Fruit fly (Drosophila melanogaster) whole organism, embryonic: Measurements from ENCODE around the gene mRpL10.

Source experiments
- B-H2 ChIP-seq: fragments of 200-800 bp; sonication (Bioruptor generic); optimal IDR thresholded peaks from 2 replicates; lab custom pipeline; 2018; ENCODE audit warnings: missing biosample characterization, mild to moderate bottlenecking, missing genetic modification characterization
- Blimp-1 ChIP-seq: fragments of 200-800 bp; sonication (Bioruptor generic); optimal IDR thresholded peaks from 3 replicates; lab custom pipeline; 2018; ENCODE audit warnings: missing biosample characterization, missing genetic modification characterization, mild to moderate bottlenecking, moderate library complexity, missing genetic modification reagents
- C15 ChIP-seq: fragments of 200-800 bp; sonication (Bioruptor generic); IDR thresholded peaks from 3 replicates; pipeline ENCODE4 v1.3.6; 2022; ENCODE audit warnings: missing biosample characterization, missing genetic modification characterization
- CG10366 ChIP-seq: fragments of 200-800 bp; sonication (Bioruptor generic); IDR thresholded peaks from 2 replicates; pipeline ENCODE4 v1.3.6; 2022; ENCODE audit warnings: missing biosample characterization, missing genetic modification characterization
- CG10431 ChIP-seq: fragments of 200-800 bp; sonication (Bioruptor generic); optimal IDR thresholded peaks from 3 replicates; lab custom pipeline; 2018; ENCODE audit warnings: missing biosample characterization, mild to moderate bottlenecking, missing genetic modification characterization
- CG10462 ChIP-seq: fragments of 200-800 bp; sonication (Bioruptor generic); optimal IDR thresholded peaks from 2 replicates; lab custom pipeline; 2016; ENCODE audit warnings: missing biosample characterization, missing genetic modification characterization
- CG11696 ChIP-seq: fragments of 200-800 bp; sonication (Bioruptor generic); IDR thresholded peaks from 2 replicates; pipeline ENCODE4 v1.3.6; 2022; ENCODE audit warnings: missing biosample characterization, missing genetic modification characterization
- CG12071 ChIP-seq: fragments of 200-800 bp; sonication (Bioruptor generic); optimal IDR thresholded peaks from 3 replicates; lab custom pipeline; 2018; ENCODE audit warnings: missing biosample characterization, mild to moderate bottlenecking, missing genetic modification characterization
- CG12299 ChIP-seq: fragments of 200-800 bp; sonication (Bioruptor generic); optimal IDR thresholded peaks from 2 replicates; lab custom pipeline; 2018; ENCODE audit warnings: missing biosample characterization, mild to moderate bottlenecking, missing genetic modification characterization
- CG13123 ChIP-seq: fragments of 200-800 bp; sonication (Bioruptor generic); optimal IDR thresholded peaks from 2 replicates; lab custom pipeline; 2016; ENCODE audit warnings: missing biosample characterization, missing genetic modification characterization
- CG13624 ChIP-seq: fragments of 200-800 bp; sonication (Bioruptor generic); optimal IDR thresholded peaks from 2 replicates; lab custom pipeline; 2016; ENCODE audit warnings: missing biosample characterization, missing genetic modification characterization
- CG14667 ChIP-seq: fragments of 200-800 bp; sonication (Bioruptor generic); IDR thresholded peaks from 2 replicates; pipeline ENCODE4 v1.3.6; 2022; ENCODE audit warnings: missing biosample characterization, missing genetic modification characterization
- CG14965 ChIP-seq: fragments of 200-800 bp; sonication (Bioruptor generic); optimal IDR thresholded peaks from 2 replicates; lab custom pipeline; 2016; ENCODE audit warnings: missing biosample characterization, missing genetic modification characterization, borderline replicate concordance
- CG15269 ChIP-seq: fragments of 200-800 bp; sonication (Bioruptor generic); optimal IDR thresholded peaks from 2 replicates; lab custom pipeline; 2018; ENCODE audit warnings: missing biosample characterization, mild to moderate bottlenecking, missing genetic modification characterization, moderate library complexity
- CG15696 ChIP-seq: fragments of 200-800 bp; sonication (Bioruptor generic); optimal IDR thresholded peaks from 2 replicates; lab custom pipeline; 2019; ENCODE audit warnings: missing biosample characterization, mild to moderate bottlenecking, missing genetic modification characterization, moderate library complexity
- CG16863 ChIP-seq: fragments of 200-800 bp; sonication (Bioruptor generic); optimal IDR thresholded peaks from 3 replicates; lab custom pipeline; 2016; ENCODE audit warnings: missing biosample characterization, missing genetic modification characterization
- CG18262 ChIP-seq: fragments of 200-800 bp; optimal IDR thresholded peaks from 3 replicates; lab custom pipeline; 2019; ENCODE audit warnings: missing biosample characterization, mild to moderate bottlenecking, missing genetic modification characterization, moderate library complexity
- CG2875 ChIP-seq: fragments of 200-800 bp; sonication (Bioruptor generic); optimal IDR thresholded peaks from 2 replicates; lab custom pipeline; 2017; ENCODE audit warnings: missing biosample characterization, mild to moderate bottlenecking, missing genetic modification characterization, missing genetic modification reagents
- CG4360 ChIP-seq: fragments of 200-800 bp; sonication (Bioruptor generic); IDR thresholded peaks from 2 replicates; pipeline ENCODE4 v1.3.6; 2022; ENCODE audit warnings: missing biosample characterization, missing genetic modification characterization
- CG9727 ChIP-seq: fragments of 200-800 bp; sonication (Bioruptor generic); optimal IDR thresholded peaks from 3 replicates; lab custom pipeline; 2017; ENCODE audit warnings: missing biosample characterization, mild to moderate bottlenecking, missing genetic modification characterization
- D19A ChIP-seq: fragments of 200-800 bp; optimal IDR thresholded peaks from 3 replicates; lab custom pipeline; 2019; ENCODE audit warnings: missing biosample characterization, mild to moderate bottlenecking, missing genetic modification characterization, moderate library complexity
- Hmr ChIP-seq: fragments of 200-800 bp; sonication (Bioruptor generic); optimal IDR thresholded peaks from 3 replicates; lab custom pipeline; 2017; ENCODE audit warnings: mild to moderate bottlenecking, missing biosample characterization, missing genetic modification reagents, missing genetic modification characterization
- Hr51 ChIP-seq, 2 experiments: fragments of 200-800 bp; sonication (Bioruptor generic); optimal IDR thresholded peaks; 2 replicates in 1 of 2; 3 replicates in 1 of 2; lab custom pipeline; 2016 to 2018; ENCODE audit warnings: missing biosample characterization in 2 of 2, missing genetic modification characterization in 2 of 2, mild to moderate bottlenecking in 1 of 2, moderate library complexity in 1 of 2
- Hr78 ChIP-seq, 2 experiments: fragments of 200-800 bp in 1 of 2; fragments of >200 bp in 1 of 2; sonication (Bioruptor generic) in 1 of 2; optimal IDR thresholded peaks; 2 replicates each; lab custom pipeline; 2017 to 2019; ENCODE audit warnings: missing biosample characterization in 2 of 2, missing genetic modification characterization in 2 of 2, mild to moderate bottlenecking in 1 of 2, moderate library complexity in 1 of 2
- Oaz ChIP-seq: fragments of 200-800 bp; sonication (Bioruptor generic); IDR thresholded peaks from 2 replicates; pipeline ENCODE4 v1.3.6; 2022; ENCODE audit warnings: missing biosample characterization, missing genetic modification characterization
- Poxn ChIP-seq: fragments of 200-800 bp; sonication (Bioruptor generic); IDR thresholded peaks from 2 replicates; pipeline ENCODE4 v1.3.6; 2022; ENCODE audit warnings: missing biosample characterization, missing genetic modification characterization
- Sox102F ChIP-seq: fragments of 200-800 bp; sonication (Bioruptor generic); optimal IDR thresholded peaks from 2 replicates; lab custom pipeline; 2018; ENCODE audit warnings: missing biosample characterization, mild to moderate bottlenecking, missing genetic modification characterization, moderate library complexity
- btn ChIP-seq: fragments of 200-800 bp; sonication (Bioruptor generic); optimal IDR thresholded peaks from 2 replicates; lab custom pipeline; 2016; ENCODE audit warnings: missing biosample characterization, missing genetic modification characterization
- dati ChIP-seq: fragments of 200-800 bp; sonication (Bioruptor generic); IDR thresholded peaks from 2 replicates; pipeline ENCODE4 v1.3.6; 2022; ENCODE audit warnings: missing biosample characterization, missing genetic modification characterization
- eyg ChIP-seq: fragments of 200-800 bp; sonication (Bioruptor generic); optimal IDR thresholded peaks from 3 replicates; lab custom pipeline; 2016; ENCODE audit warnings: missing biosample characterization, missing genetic modification characterization
- hb ChIP-seq: fragments of 200-800 bp; sonication (Bioruptor generic); IDR thresholded peaks from 3 replicates; pipeline ENCODE4 v1.3.6; 2022; ENCODE audit warnings: missing biosample characterization, missing genetic modification characterization; ENCODE audit not compliant: partially characterized antibody
- hkb ChIP-seq, 2 experiments: fragments of 200-800 bp in 1 of 2; fragments of >200 bp in 1 of 2; sonication (Bioruptor generic) in 1 of 2; IDR thresholded peaks in 1 of 2; optimal IDR thresholded peaks in 1 of 2; 2 replicates each; pipeline versions ENCODE4 v1.3.6 to Lab custom; 2017 to 2022; ENCODE audit warnings: missing biosample characterization in 1 of 2, missing genetic modification characterization in 1 of 2
- ind ChIP-seq: fragments of 200-800 bp; sonication (Bioruptor generic); optimal IDR thresholded peaks from 3 replicates; lab custom pipeline; 2016; ENCODE audit warnings: missing biosample characterization, missing genetic modification characterization
- jumu ChIP-seq: fragments of 200-800 bp; sonication (Bioruptor generic); optimal IDR thresholded peaks from 3 replicates; lab custom pipeline; 2016; ENCODE audit warnings: missing biosample characterization, missing genetic modification characterization
- org-1 ChIP-seq: fragments of 200-800 bp; sonication (Bioruptor generic); optimal IDR thresholded peaks from 2 replicates; lab custom pipeline; 2017; ENCODE audit warnings: missing biosample characterization, missing genetic modification characterization
- p53 ChIP-seq: fragments of 200-800 bp; sonication (Bioruptor generic); optimal IDR thresholded peaks from 2 replicates; lab custom pipeline; 2016; ENCODE audit warnings: missing biosample characterization, missing genetic modification characterization
- ro ChIP-seq: fragments of 200-800 bp; sonication (Bioruptor generic); IDR thresholded peaks from 2 replicates; pipeline ENCODE4 v1.3.6; 2022; ENCODE audit warnings: missing biosample characterization, missing genetic modification characterization
- slou ChIP-seq: fragments of 200-800 bp; sonication (Bioruptor generic); optimal IDR thresholded peaks from 3 replicates; lab custom pipeline; 2016; ENCODE audit warnings: missing biosample characterization, missing genetic modification characterization
- tap ChIP-seq: fragments of 200-800 bp; optimal IDR thresholded peaks from 3 replicates; lab custom pipeline; 2019; ENCODE audit warnings: missing biosample characterization, mild to moderate bottlenecking, missing genetic modification characterization, moderate library complexity
- tll ChIP-seq, 2 experiments: fragments of 200-800 bp in 1 of 2; fragments of >200 bp in 1 of 2; sonication (Bioruptor generic) in 1 of 2; optimal IDR thresholded peaks; 2 replicates each; lab custom pipeline; 2017 to 2019; ENCODE audit warnings: missing biosample characterization in 2 of 2, missing genetic modification characterization in 2 of 2, mild to moderate bottlenecking in 1 of 2, moderate library complexity in 1 of 2
- vfl ChIP-seq: fragments of 200-800 bp; sonication (Bioruptor generic); optimal IDR thresholded peaks from 2 replicates; lab custom pipeline; 2016; ENCODE audit warnings: missing biosample characterization, missing genetic modification characterization

mRpL10 gene

DNA sequence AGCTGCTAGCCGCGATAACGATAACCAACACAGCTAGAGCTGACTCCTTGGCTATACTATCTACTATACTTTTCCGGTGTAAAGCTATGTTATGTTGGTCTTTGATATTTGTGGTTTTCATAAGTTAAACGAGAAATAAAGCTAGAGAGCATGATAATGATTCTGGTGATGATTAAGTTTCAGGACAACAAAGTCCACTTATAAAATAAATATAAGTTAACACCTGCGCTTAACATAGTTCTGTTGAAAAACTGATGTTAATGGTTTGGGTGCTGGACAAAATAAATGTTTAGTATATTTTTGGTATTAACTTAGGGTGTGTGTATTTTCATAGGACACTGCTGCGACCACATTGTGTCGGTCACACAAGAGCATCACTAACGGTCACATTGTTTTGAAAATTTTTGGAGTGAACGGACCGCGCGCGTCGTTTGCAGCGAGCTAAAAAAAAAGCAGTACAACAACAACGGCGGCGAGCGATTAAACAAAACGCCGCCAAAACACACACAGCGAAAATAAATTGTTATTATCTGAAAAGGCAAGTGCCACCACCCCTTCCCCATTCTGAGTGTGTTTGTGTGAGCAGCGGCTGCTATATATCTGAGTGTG, 44.8 kb upstream of the mRpL10 start, which contains the start of the genes CG33635 and spen (continued):
- TF ChIP-seq vfl (GFP tag; lab: Kevin White, UChicago) (no peak), Hmr (peak; percentile 75), eyg (GFP tag; lab: Kevin White, UChicago) (peak; percentile 25), CG13123 (no peak), Sox102F (no peak), dati (GFP tag; lab: Robert Waterston, UW) (no peak), Hr51 (GFP tag; optimal IDR thresholded peaks at IDR 0.05; lab: Kevin White, UChicago) (peak in 1 of 2 experiments; percentile 23), CG10462 (no peak), Blimp-1 (GFP tag; lab: Kevin White, UChicago) (no peak), p53 (GFP tag; lab: Kevin White, UChicago) (peak; percentile 3), CG15269 (tag; lab: Kevin White, UChicago) (peak; percentile 30), ro (no peak), Oaz (GFP tag; lab: Robert Waterston, UW) (no peak), CG12299 (tag; lab: Kevin White, UChicago) (peak; percentile 55), hkb (optimal IDR thresholded peaks at IDR 0.05; lab: Kevin White, UChicago) (no peak), hkb (GFP tag; IDR thresholded peaks at IDR 0.05; lab: Robert Waterston, UW) (no peak), CG12071 (GFP tag; lab: Kevin White, UChicago) (peak; percentile 20), tap (tag; lab: Kevin White, UChicago) (peak; percentile 15), C15 (GFP tag; lab: Robert Waterston, UW) (no peak), D19A (peak; percentile 4), ind (GFP tag; lab: Kevin White, UChicago) (no peak), CG16863 (GFP tag; lab: Kevin White, UChicago) (no peak), CG4360 (GFP tag; lab: Robert Waterston, UW) (no peak), hb (GFP tag; lab: Robert Waterston, UW) (no peak), CG14667 (no peak), slou (GFP tag; lab: Kevin White, UChicago) (no peak), org-1 (peak; percentile 44), CG10431 (no peak), CG14965 (GFP tag; lab: Kevin White, UChicago) (no peak), Hr78 (GFP tag; optimal IDR thresholded peaks at IDR 0.05; lab: Kevin White, UChicago) (no peak), CG9727 (GFP tag; lab: Kevin White, UChicago) (peak; percentile 5), Poxn (no peak), CG15696 (tag; lab: Kevin White, UChicago) (no peak), CG10366 (GFP tag; lab: Robert Waterston, UW) (no peak), btn (GFP tag; lab: Kevin White, UChicago) (no peak), B-H2 (GFP tag; lab: Kevin White, UChicago) (peak; percentile 56), CG18262 (peak; percentile 26), CG11696 (GFP tag; lab: Robert Waterston, UW) (no peak), tll (GFP tag; optimal IDR thresholded peaks at IDR 0.05; lab: Kevin White, UChicago) (no peak), jumu (GFP tag; lab: Kevin White, UChicago) (no peak), CG13624 (GFP tag; lab: Kevin White, UChicago) (peak; percentile 17), CG2875 (GFP tag; lab: Kevin White, UChicago) (no peak)
